Fruit fly (Drosophila melanogaster) whole organism, prepupa: ENCODE results near the gene CG17801.

Experiments
- CG11294 ChIP-seq: fragments of 200-800 bp; sonication (Bioruptor generic); IDR thresholded peaks from 2 replicates; pipeline ENCODE4 v1.3.6; 2022; ENCODE audit warnings: missing biosample characterization, missing genetic modification characterization
- CG6792 ChIP-seq: fragments of 200-800 bp; sonication (Bioruptor generic); optimal IDR thresholded peaks from 3 replicates; lab custom pipeline; 2016; ENCODE audit warnings: missing biosample characterization, missing genetic modification characterization

dm6 chr3R:17814191-17814923 is 7.5 kb upstream of the CG17801 start:
- TF ChIP-seq CG6792 (GFP tag; lab: Kevin White, UChicago) (no peak), CG11294 (GFP tag; lab: Robert Waterston, UW) (no peak)
